Worm (Caenorhabditis elegans) whole organism, dauer: ENCODE results near the gene glc-1.

Source experiments
- unc-62 ChIP-seq: sonication (generic microtip); optimal IDR thresholded peaks from 2 replicates; lab custom pipeline; 2017; ENCODE audit warnings: missing biosample characterization, missing genetic modification reagents, missing genetic modification characterization

Gene glc-1

ce11 chrV:16235647-16236046 lies 16.2 kb downstream of the glc-1 start, which contains the start of gene srh-98:
srh-98 (minus strand) TSS chrV:16235747.
- TF ChIP-seq unc-62, result no peak

ce11 chrV:16237223-16237622 lies 17.8 kb downstream of the glc-1 start, which contains the start of gene F21H7.5:
F21H7.5 (plus strand) TSS chrV:16237523.
- no peak for TF ChIP-seq unc-62

ce11 chrV:16244078-16244477 lies 24.6 kb downstream of the glc-1 start, which contains the start of gene srh-104:
srh-104 (minus strand) TSS chrV:16244178.
- TF ChIP-seq unc-62, result no peak

DNA sequence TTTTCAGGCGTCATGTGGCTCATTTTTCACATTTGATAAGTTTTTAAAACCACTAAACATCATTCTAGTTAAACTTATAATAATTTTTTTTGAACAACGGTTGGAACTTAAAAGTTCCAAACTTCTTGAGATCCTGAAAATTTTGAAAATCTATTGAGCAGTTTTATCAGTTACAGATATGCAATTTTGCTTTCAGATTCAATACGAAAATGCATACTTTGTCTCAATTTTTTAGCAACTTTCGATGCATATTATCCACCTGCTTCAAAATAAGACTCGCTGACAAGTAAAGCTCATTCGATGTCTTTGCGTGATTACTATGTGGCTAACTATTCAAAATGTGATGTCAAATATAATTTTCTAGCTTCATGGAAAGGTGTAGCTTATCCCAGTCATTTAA lies 27.1 kb downstream of the glc-1 start, which contains the start of gene srh-95:
Gene srh-95, plus strand, starts transcription at position 301 of the 400 bp plus-strand sequence.
- TF ChIP-seq unc-62, result no peak

ce11 chrV:16249105-16249504 lies 29.7 kb downstream of the glc-1 start:
- TF ChIP-seq unc-62, result no peak

- no peak for TF ChIP-seq unc-62
These were observed 34.3 kb downstream of the glc-1 start, which contains the start of gene gcy-20 for ce11 chrV:16253687-16254086. gcy-20 (minus strand) TSS chrV:16253787.

ce11 chrV:16256395-16256794 lies 37.0 kb downstream of the glc-1 start, which contains the start of gene bgnt-1.3:
bgnt-1.3 (minus strand) TSS chrV:16256495.
- TF ChIP-seq unc-62, result no peak

- no peak for TF ChIP-seq unc-62
These were observed 38.7 kb downstream of the glc-1 start, which contains the start of gene nhr-218 for ce11 chrV:16258142-16258541. nhr-218 (plus strand) TSS chrV:16258442.

DNA sequence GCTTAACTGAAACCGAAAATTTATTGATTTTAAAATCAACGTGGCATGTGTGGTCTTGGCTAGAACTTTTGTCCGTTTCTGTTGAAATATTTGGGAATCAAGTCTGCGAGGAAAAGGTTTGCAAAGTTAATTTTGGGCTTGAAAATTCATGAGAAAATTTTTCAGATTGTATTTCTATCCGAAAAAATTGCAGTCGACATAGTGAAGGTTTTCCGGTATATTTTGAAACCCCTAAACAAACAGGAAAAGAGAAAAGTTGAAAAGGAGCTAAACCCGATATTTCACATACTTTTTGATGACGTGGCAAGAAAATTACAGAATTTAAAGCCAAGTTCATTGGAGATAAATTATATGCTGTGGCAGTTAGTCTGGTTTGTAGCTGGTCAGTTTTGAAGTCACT lies 40.2 kb downstream of the glc-1 start, which contains the start of gene nhr-127:
Gene nhr-127, plus strand, starts transcription at position 301 of the 400 bp plus-strand sequence.
- no peak for TF ChIP-seq unc-62

ce11 chrV:16266514-16266913 lies 47.1 kb downstream of the glc-1 start, which contains the start of gene T13F3.4:
T13F3.4 (minus strand) TSS chrV:16266614.
- TF ChIP-seq unc-62, result no peak

ce11 chrV:16269556-16269955 lies 50.1 kb downstream of the glc-1 start, which contains the start of the genes fbxa-2 and T13F3.8:
fbxa-2 (minus strand) TSS chrV:16269656.
T13F3.8 (plus strand) TSS chrV:16269800.
- TF ChIP-seq unc-62, result no peak

DNA sequence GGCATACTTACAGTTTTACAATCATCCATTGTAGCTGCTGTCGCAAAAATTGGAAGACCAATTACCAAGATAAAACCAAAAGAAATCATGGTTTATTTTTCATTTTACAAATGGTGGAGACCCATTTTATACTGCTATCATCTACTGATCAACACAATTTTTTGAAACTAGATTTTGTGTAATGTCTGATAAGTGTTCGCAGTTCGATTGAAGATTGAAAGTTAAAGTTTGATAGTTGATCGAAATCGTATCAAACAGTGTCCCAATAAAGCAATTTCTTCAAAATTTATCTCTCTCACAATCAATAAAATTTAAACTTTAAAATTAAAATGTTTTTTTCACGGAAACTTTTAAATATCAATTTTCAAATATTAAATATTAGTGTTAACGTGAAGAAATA lies 51.7 kb downstream of the glc-1 start, which contains the start of gene T13F3.6:
Gene T13F3.6, minus strand, starts transcription at position 101 of the 400 bp plus-strand sequence.
- TF ChIP-seq unc-62, result no peak
